Fruit fly (Drosophila melanogaster) whole organism, prepupa: ENCODE data around the gene CG13623.

Experiments used
- CG10631 ChIP-seq: fragments of 200-800 bp; sonication (Bioruptor generic); optimal IDR thresholded peaks from 2 replicates; lab custom pipeline; 2016; ENCODE audit warnings: missing biosample characterization, missing genetic modification characterization
- CG15336 ChIP-seq: fragments of 200-800 bp; sonication (Bioruptor generic); IDR thresholded peaks from 2 replicates; pipeline ENCODE4 v1.3.6; 2022; ENCODE audit warnings: missing biosample characterization, missing genetic modification characterization
- CG34406 ChIP-seq: fragments of 200-800 bp; sonication (Bioruptor generic); optimal IDR thresholded peaks from 3 replicates; lab custom pipeline; 2016; ENCODE audit warnings: missing biosample characterization, missing genetic modification characterization
- CG6854 ChIP-seq: fragments of 200-800 bp; sonication (Bioruptor generic); optimal IDR thresholded peaks from 2 replicates; lab custom pipeline; 2017; ENCODE audit warnings: missing biosample characterization, mild to moderate bottlenecking, missing genetic modification characterization
- CG8632 ChIP-seq: fragments of 200-800 bp; sonication (Bioruptor generic); optimal IDR thresholded peaks from 3 replicates; lab custom pipeline; 2016; ENCODE audit warnings: missing biosample characterization, missing genetic modification characterization
- Hr38 ChIP-seq: sonication (Bioruptor generic); optimal IDR thresholded peaks from 2 replicates; lab custom pipeline; 2016; ENCODE audit warnings: missing biosample characterization, missing genetic modification characterization
- OdsH ChIP-seq: fragments of 200-800 bp; sonication (Bioruptor generic); optimal IDR thresholded peaks from 3 replicates; lab custom pipeline; 2016; ENCODE audit warnings: missing biosample characterization, missing genetic modification characterization
- Sox15 ChIP-seq: fragments of 200-800 bp; sonication (Bioruptor generic); optimal IDR thresholded peaks from 3 replicates; lab custom pipeline; 2016; ENCODE audit warnings: missing biosample characterization, missing genetic modification characterization
- acj6 ChIP-seq: fragments of 200-800 bp; sonication (Bioruptor generic); optimal IDR thresholded peaks from 3 replicates; lab custom pipeline; 2016; ENCODE audit warnings: missing biosample characterization, missing genetic modification characterization
- esn ChIP-seq: fragments of 200-800 bp; sonication (Bioruptor generic); optimal IDR thresholded peaks from 2 replicates; lab custom pipeline; 2016; ENCODE audit warnings: missing biosample characterization, mild to moderate bottlenecking, missing genetic modification characterization, moderate library complexity
- fkh ChIP-seq: fragments of 200-800 bp; sonication (Bioruptor generic); optimal IDR thresholded peaks from 3 replicates; lab custom pipeline; 2017; ENCODE audit warnings: missing biosample characterization, mild to moderate bottlenecking, missing genetic modification characterization, moderate library complexity
- net ChIP-seq: fragments of 200-800 bp; sonication (Bioruptor generic); optimal IDR thresholded peaks from 3 replicates; lab custom pipeline; 2016; ENCODE audit warnings: missing biosample characterization, missing genetic modification characterization
- salr ChIP-seq, 2 experiments: fragments of 200-800 bp; sonication (Bioruptor generic); optimal IDR thresholded peaks; 3 replicates each; lab custom pipeline; 2016 to 2018; ENCODE audit warnings: missing biosample characterization in 2 of 2, missing genetic modification characterization in 2 of 2, mild to moderate bottlenecking in 1 of 2

dm6 chr3R:24555150-24555549, 24.8 kb upstream of the CG13623 start:
- TF ChIP-seq CG6854 (GFP tag; lab: Kevin White, UChicago) (no peak), salr (GFP tag; optimal IDR thresholded peaks at IDR 0.05; lab: Kevin White, UChicago) (no peak), CG8632 (no peak), OdsH (GFP tag; lab: Kevin White, UChicago) (no peak), net (no peak), CG15336 (no peak), acj6 (GFP tag; lab: Kevin White, UChicago) (no peak), Hr38 (GFP tag; lab: Kevin White, UChicago) (no peak), CG10631 (no peak), Sox15 (GFP tag; lab: Kevin White, UChicago) (no peak), CG34406 (GFP tag; lab: Kevin White, UChicago) (no peak), esn (GFP tag; lab: Kevin White, UChicago) (no peak), fkh (GFP tag; lab: Kevin White, UChicago) (no peak)
